Worm (Caenorhabditis elegans): ENCODE data around the gene F07F6.4.

The F07F6.4 gene

ce11 chrII:5393090-5393489 is 36.3 kb downstream of the F07F6.4 start, which contains the start of gene brap-2:
TSS of gene brap-2 (minus strand) at chrII:5393190.
- no peak for TF ChIP-seq hrde-1 (tag; optimal IDR thresholded peaks at IDR 0.05; ENCODE audit: borderline replicate concordance)
- no peak for TF ChIP-seq die-1 (tag; optimal IDR thresholded peaks at IDR 0.05)
- no peak for TF ChIP-seq ccch-3 (GFP tag; optimal IDR thresholded peaks at IDR 0.05)
- no peak for TF ChIP-seq ztf-3 (GFP tag; optimal IDR thresholded peaks at IDR 0.05)
- TF ChIP-seq mxl-1 (tag; optimal IDR thresholded peaks at IDR 0.05): no peak
- TF ChIP-seq F22D6.2 (tag; optimal IDR thresholded peaks at IDR 0.05): no peak
- no peak for TF ChIP-seq repo-1 (tag; optimal IDR thresholded peaks at IDR 0.05)
- no peak for TF ChIP-seq attf-3 (GFP tag; conservative IDR thresholded peaks at IDR 0.05)
- TF ChIP-seq snpc-1.1 (tag; optimal IDR thresholded peaks at IDR 0.05; ENCODE audit: insufficient read depth): no peak

- TF ChIP-seq lin-54 (GFP tag; optimal IDR thresholded peaks at IDR 0.05) (peak; percentile 25), aptf-2 (GFP tag; conservative IDR thresholded peaks at IDR 0.05) (no peak), unc-130 (GFP tag; optimal IDR thresholded peaks at IDR 0.05) (no peak), F55B11.4 (tag; optimal IDR thresholded peaks at IDR 0.05; ENCODE audit: borderline replicate concordance, insufficient read depth) (no peak), rcor-1 (GFP tag; IDR thresholded peaks at IDR 0.05) (no peak), dox-1 (GFP tag; IDR thresholded peaks at IDR 0.05) (no peak)
Measured at ce11 chrII:5391447-5391846, 37.9 kb downstream of the F07F6.4 start.

ce11 chrII:5389831-5390323 is 39.5 kb downstream of the F07F6.4 start, which contains the start of gene ndx-6:
TSS of gene ndx-6 (minus strand) at chrII:5389881.
- TF ChIP-seq madf-8 (GFP tag; conservative IDR thresholded peaks at IDR 0.05) (no peak), rpc-1 (optimal IDR thresholded peaks at IDR 0.05) (no peak), rpc-1 (tag; optimal IDR thresholded peaks at IDR 0.05) (no peak), aptf-2 (GFP tag; conservative IDR thresholded peaks at IDR 0.05) (no peak), mcd-1 (GFP tag; IDR thresholded peaks at IDR 0.05) (peak; percentile 79), F33H1.4 (GFP tag; IDR thresholded peaks at IDR 0.05) (peak; percentile 58), ama-1 (optimal IDR thresholded peaks at IDR 0.05) (no peak), ama-1 (GFP tag; optimal IDR thresholded peaks at IDR 0.05) (no peak), ceh-100 (GFP tag; IDR thresholded peaks at IDR 0.05) (peak; percentile 60; the same call in 1 of the 2 replicates), F23B12.7 (tag; optimal IDR thresholded peaks at IDR 0.05; ENCODE audit: insufficient read depth) (no peak), hsf-1 (GFP tag; IDR thresholded peaks at IDR 0.05) (peak; percentile 53; the same call in 1 of the 2 replicates), sptf-2 (GFP tag; optimal IDR thresholded peaks at IDR 0.05) (no peak), attf-3 (GFP tag; conservative IDR thresholded peaks at IDR 0.05) (0 out of 2 replicates have a peak, but pooled peaks have one; percentile 33), snpc-1.1 (tag; optimal IDR thresholded peaks at IDR 0.05; ENCODE audit: insufficient read depth) (no peak), dpl-1 (GFP tag; optimal IDR thresholded peaks at IDR 0.05) (peak; percentile 92), lin-40 (tag; optimal IDR thresholded peaks at IDR 0.05) (peak; percentile 80), F57C9.4 (tag; optimal IDR thresholded peaks at IDR 0.05) (no peak), K12H6.12 (tag; optimal IDR thresholded peaks at IDR 0.05) (no peak), somi-1 (GFP tag; optimal IDR thresholded peaks at IDR 0.05) (no peak), him-1 (tag; optimal IDR thresholded peaks at IDR 0.05) (no peak), hrde-1 (tag; optimal IDR thresholded peaks at IDR 0.05; ENCODE audit: borderline replicate concordance) (no peak), T26A5.8 (tag; optimal IDR thresholded peaks at IDR 0.05) (no peak), mes-4 (tag; optimal IDR thresholded peaks at IDR 0.05) (no peak), ccch-3 (GFP tag; optimal IDR thresholded peaks at IDR 0.05) (no peak), ztf-18 (tag; optimal IDR thresholded peaks at IDR 0.05) (peak; percentile 95), ztf-22 (GFP tag; optimal IDR thresholded peaks at IDR 0.05) (no peak), B0035.1 (tag; optimal IDR thresholded peaks at IDR 0.05) (no peak), F57A8.1 (GFP tag; optimal IDR thresholded peaks at IDR 0.05) (peak; percentile 14), egrh-3 (GFP tag; IDR thresholded peaks at IDR 0.05) (no peak), K11D2.4 (GFP tag; IDR thresholded peaks at IDR 0.05) (peak; percentile 61; the same call in 1 of the 2 replicates), gei-17 (GFP tag; optimal IDR thresholded peaks at IDR 0.05) (no peak), ceh-40 (GFP tag; IDR thresholded peaks at IDR 0.05) (no peak), nfya-1 (tag; optimal IDR thresholded peaks at IDR 0.05; ENCODE audit: borderline replicate concordance, insufficient read depth) (no peak), nfyb-1 (GFP tag; IDR thresholded peaks at IDR 0.05) (peak; percentile 77; the same call in 1 of the 2 replicates), F55B11.4 (tag; optimal IDR thresholded peaks at IDR 0.05; ENCODE audit: borderline replicate concordance, insufficient read depth) (no peak), atf-7 (tag; optimal IDR thresholded peaks at IDR 0.05) (no peak)
